Worm (Caenorhabditis elegans): ENCODE results near the gene T05H4.3.

- TF ChIP-seq pha-4 (tag; optimal IDR thresholded peaks at IDR 0.05) (no peak), ceh-24 (tag; optimal IDR thresholded peaks at IDR 0.05) (no peak), mec-3 (tag; optimal IDR thresholded peaks at IDR 0.05; ENCODE audit: borderline replicate concordance) (no peak), dve-1 (tag; optimal IDR thresholded peaks at IDR 0.05) (no peak), rnt-1 (tag; optimal IDR thresholded peaks at IDR 0.05) (no peak)
These were observed 15.3 kb upstream of the T05H4.3 start, which contains the start of gene atp-4 for ce11 chrV:6426843-6427242.

All from whole organism, late embryonic.